Worm (Caenorhabditis elegans) whole organism, L4/young adult: Measurements from ENCODE around the gene hda-1.

Source experiments
- W03F9.2 ChIP-seq: fragments of 150-350 bp; optimal IDR thresholded peaks from 2 replicates; lab custom pipeline; 2014; ENCODE audit warnings: missing biosample characterization, missing genetic modification characterization
- dao-5 ChIP-seq: sonication (generic microtip); optimal IDR thresholded peaks from 2 replicates; lab custom pipeline; 2016; ENCODE audit warnings: missing genotype, missing genetic modification characterization, moderate library complexity, missing compliant biosample characterization
- him-1 ChIP-seq: sonication (generic microtip); optimal IDR thresholded peaks from 2 replicates; lab custom pipeline; 2016; ENCODE audit warnings: missing genotype, missing genetic modification reagents, missing genetic modification characterization, missing compliant biosample characterization

Gene hda-1

DNA sequence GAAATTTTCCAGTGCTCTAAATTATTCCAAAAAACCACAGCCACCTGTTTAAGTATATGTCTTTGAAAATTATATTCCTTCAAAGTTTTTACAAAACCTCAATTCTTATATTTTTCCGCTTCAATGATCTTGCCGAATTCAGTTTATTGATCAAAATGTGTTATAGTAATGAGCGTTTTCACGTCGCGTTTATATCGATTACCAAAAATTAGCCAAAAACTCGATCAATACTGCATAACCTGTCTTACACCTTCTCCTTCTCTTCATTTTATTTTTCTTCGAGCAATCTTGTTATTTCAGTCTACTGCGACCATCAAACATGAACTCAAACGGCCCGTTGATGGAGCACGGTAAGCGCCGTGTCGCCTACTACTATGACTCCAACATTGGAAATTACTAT is at the start of gene hda-1:
hda-1 (plus strand) TSS at position 301 of the 400 bp plus-strand sequence.
- TF ChIP-seq dao-5 (tag; lab: Kevin White, UChicago), result no peak
- no peak for TF ChIP-seq W03F9.2 (tag; lab: Kevin White, UChicago)
- no peak for TF ChIP-seq him-1 (tag; lab: Kevin White, UChicago)

- TF ChIP-seq him-1 (tag; lab: Kevin White, UChicago) (no peak), W03F9.2 (tag; lab: Kevin White, UChicago) (no peak), dao-5 (tag; lab: Kevin White, UChicago) (no peak)
Observed at ce11 chrV:14476680-14477079, 48.5 kb upstream of the hda-1 start, which contains the start of gene clec-54. Gene clec-54 (plus strand): TSS chrV:14476903.

DNA sequence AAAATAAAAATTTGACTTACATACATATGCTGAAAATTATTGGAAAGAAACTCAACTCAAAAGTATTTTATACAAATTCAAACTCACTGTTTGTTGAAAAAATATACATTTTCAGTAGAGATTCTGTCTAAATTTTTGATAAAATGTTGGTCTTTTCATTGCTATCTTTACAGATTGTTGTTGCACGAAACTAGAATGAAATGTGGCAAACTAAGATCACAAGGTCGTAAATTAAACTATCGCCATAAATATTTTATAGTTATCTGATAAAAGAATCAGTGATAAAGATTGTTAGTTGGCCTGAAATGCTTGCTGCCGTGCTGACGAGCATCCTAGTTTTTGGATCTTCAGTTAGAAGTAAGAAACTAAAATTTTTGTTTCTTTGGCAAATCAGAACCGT is 46.2 kb upstream of the hda-1 start, which contains the start of gene clec-55:
clec-55 (plus strand) TSS at position 301 of the 400 bp plus-strand sequence.
- TF ChIP-seq him-1 (tag; lab: Kevin White, UChicago), result no peak
- TF ChIP-seq dao-5 (tag; lab: Kevin White, UChicago), result no peak
- TF ChIP-seq W03F9.2 (tag; lab: Kevin White, UChicago), result no peak

ce11 chrV:14480533-14480932 is 44.7 kb upstream of the hda-1 start:
- TF ChIP-seq W03F9.2 (tag; lab: Kevin White, UChicago), result no peak
- TF ChIP-seq dao-5 (tag; lab: Kevin White, UChicago), result no peak
- no peak for TF ChIP-seq him-1 (tag; lab: Kevin White, UChicago)

DNA sequence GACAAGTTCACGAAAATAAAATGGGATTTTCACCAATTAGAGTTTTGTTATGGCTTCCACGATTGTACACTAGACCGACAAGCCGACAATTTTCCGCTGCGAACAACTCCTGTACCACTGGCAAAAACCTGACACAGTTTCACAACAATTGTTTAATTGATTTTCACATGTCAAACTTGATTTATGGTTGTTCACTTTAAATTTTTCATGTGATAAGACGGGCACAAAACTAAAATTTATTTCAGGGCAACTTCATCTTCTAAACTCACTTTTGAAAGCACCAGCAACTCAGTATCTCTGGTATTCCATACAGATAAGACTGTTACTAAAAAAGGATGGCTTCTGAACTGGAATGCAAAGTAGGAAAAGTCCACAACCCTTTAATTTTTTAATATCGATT is 43.8 kb upstream of the hda-1 start, which contains the start of gene R02D5.7:
R02D5.7 (minus strand) TSS at position 101 of the 400 bp plus-strand sequence.
- TF ChIP-seq W03F9.2 (tag; lab: Kevin White, UChicago), result no peak
- TF ChIP-seq him-1 (tag; lab: Kevin White, UChicago), result no peak
- no peak for TF ChIP-seq dao-5 (tag; lab: Kevin White, UChicago)

ce11 chrV:14481987-14482386 is 43.2 kb upstream of the hda-1 start, which contains the start of gene R02D5.10:
Gene R02D5.10 (plus strand): TSS chrV:14482287.
- TF ChIP-seq him-1 (tag; lab: Kevin White, UChicago) (no peak), W03F9.2 (tag; lab: Kevin White, UChicago) (no peak), dao-5 (tag; lab: Kevin White, UChicago) (no peak)

- TF ChIP-seq him-1 (tag; lab: Kevin White, UChicago) (no peak), dao-5 (tag; lab: Kevin White, UChicago) (no peak), W03F9.2 (tag; lab: Kevin White, UChicago) (no peak)
Observed at ce11 chrV:14482728-14483210, 42.4 kb upstream of the hda-1 start, which contains the start of gene R02D5.3. Gene R02D5.3 (plus strand): TSS chrV:14483160.

DNA sequence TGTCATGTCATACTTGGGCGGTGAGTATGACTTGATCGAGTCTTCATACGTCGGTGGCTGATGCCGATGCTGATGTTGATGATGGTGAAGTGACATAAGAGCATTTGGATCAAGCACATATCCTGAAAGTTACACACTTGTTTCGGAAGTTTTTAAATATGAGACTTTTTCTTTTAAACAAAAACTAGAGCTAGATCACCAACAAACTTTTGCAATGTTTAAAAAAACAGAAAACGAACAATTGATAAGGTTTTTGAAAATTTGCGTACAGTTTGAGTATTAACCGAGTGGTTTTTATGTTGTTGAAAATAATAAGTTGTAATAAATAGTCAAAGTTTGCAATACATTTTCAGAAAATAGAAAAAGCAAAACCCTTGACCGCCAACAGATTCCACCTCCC is 40.6 kb upstream of the hda-1 start, which contains the start of gene R02D5.4:
R02D5.4 (minus strand) TSS at position 101 of the 400 bp plus-strand sequence.
- TF ChIP-seq him-1 (tag; lab: Kevin White, UChicago) (no peak), dao-5 (tag; lab: Kevin White, UChicago) (no peak), W03F9.2 (tag; lab: Kevin White, UChicago) (no peak)

DNA sequence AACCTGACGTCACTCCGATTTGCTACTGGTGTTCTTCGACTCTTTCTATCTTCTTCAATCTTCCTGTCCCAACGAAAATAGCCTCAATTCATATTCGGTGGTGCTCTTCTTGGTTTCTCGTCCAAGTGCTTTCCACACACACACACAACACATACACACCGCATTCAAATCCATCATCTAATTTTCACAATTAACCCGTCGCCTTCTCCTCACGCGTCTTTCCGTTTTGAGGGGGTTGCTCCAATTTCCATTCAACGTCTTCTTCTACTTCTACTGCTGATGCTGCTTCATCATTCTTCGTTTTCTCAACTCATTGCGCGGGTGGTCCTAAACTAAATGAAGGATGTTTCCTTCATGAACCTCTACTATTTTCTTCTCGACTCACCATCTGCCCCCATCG is 34.1 kb upstream of the hda-1 start:
- TF ChIP-seq dao-5 (tag; lab: Kevin White, UChicago) (no peak), him-1 (tag; lab: Kevin White, UChicago) (no peak), W03F9.2 (tag; lab: Kevin White, UChicago) (no peak)

- no peak for TF ChIP-seq W03F9.2 (tag; lab: Kevin White, UChicago)
- no peak for TF ChIP-seq dao-5 (tag; lab: Kevin White, UChicago)
- TF ChIP-seq him-1 (tag; lab: Kevin White, UChicago), result no peak
Observed at ce11 chrV:14493665-14494064, 31.5 kb upstream of the hda-1 start.

- TF ChIP-seq W03F9.2 (tag; lab: Kevin White, UChicago), result no peak
- TF ChIP-seq dao-5 (tag; lab: Kevin White, UChicago), result no peak
- no peak for TF ChIP-seq him-1 (tag; lab: Kevin White, UChicago)
Observed at ce11 chrV:14495493-14495892, 29.7 kb upstream of the hda-1 start.

DNA sequence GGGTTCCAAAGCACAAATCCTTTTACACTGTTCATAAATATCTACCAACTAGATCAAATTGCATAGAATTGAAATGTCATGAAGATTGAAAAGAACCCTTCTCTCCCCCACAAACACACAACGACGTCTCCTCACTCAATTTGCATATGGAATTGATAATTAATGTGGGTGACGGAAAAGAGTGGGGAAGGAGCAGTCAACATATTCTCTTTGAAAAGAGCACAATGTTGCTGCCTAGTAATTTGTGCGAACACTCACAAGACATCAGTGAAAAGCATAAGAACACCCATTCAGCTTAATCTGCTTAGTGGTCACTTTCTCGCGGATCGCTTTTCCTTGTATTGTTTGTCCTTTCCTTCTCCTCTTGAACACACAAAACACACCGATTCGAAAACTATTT is 28.7 kb upstream of the hda-1 start:
- TF ChIP-seq him-1 (tag; lab: Kevin White, UChicago) (no peak), dao-5 (tag; lab: Kevin White, UChicago) (no peak), W03F9.2 (tag; lab: Kevin White, UChicago) (no peak)

DNA sequence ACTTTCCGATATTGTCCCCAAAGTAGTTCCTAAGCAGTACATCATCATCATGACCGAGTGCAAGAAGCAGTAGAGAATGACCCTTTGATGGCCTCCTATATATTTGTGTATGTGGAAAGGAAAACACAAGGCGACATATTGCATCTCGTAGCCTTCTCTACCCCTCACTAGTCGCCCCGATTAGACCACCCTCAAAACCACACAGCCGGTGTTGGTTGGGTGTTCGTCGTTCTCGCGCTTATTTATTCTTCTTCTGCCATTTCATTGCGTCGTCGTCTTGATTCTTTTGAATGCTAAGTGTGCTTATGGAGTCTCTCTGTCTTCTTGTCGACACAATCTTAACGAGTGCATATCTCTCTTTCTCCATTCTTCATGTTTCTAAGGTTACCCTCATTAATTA is 27.0 kb upstream of the hda-1 start:
- TF ChIP-seq dao-5 (tag; lab: Kevin White, UChicago) (no peak), W03F9.2 (tag; lab: Kevin White, UChicago) (no peak), him-1 (tag; lab: Kevin White, UChicago) (no peak)
